Worm (Caenorhabditis elegans): ENCODE measurements around the gene emb-4.

ce11 chrV:18811360-18811759, 83.4 kb downstream of the emb-4 start, which contains the start of gene C54E10.7:
- no peak for TF ChIP-seq zag-1 (tag; optimal IDR thresholded peaks at IDR 0.05)
- no peak for TF ChIP-seq unc-55 (GFP tag; optimal IDR thresholded peaks at IDR 0.05)
- TF ChIP-seq snpc-4 (tag; optimal IDR thresholded peaks at IDR 0.05) = no peak
- TF ChIP-seq mdl-1 (tag; optimal IDR thresholded peaks at IDR 0.05) = no peak
- no peak for TF ChIP-seq nhr-12 (tag; optimal IDR thresholded peaks at IDR 0.05)
- TF ChIP-seq blmp-1 (tag; optimal IDR thresholded peaks at IDR 0.05; ENCODE audit: insufficient read depth) = no peak

Data from whole organism, L2 larva.